Worm (Caenorhabditis elegans) whole organism, young adult: Measurements from ENCODE around the gene fbxa-194.

Experiments used
- B0261.1 ChIP-seq: sonication (generic microtip); optimal IDR thresholded peaks from 2 replicates; lab custom pipeline; 2016; ENCODE audit warnings: mild to moderate bottlenecking, missing genetic modification characterization, moderate library complexity, missing compliant biosample characterization
- F23B12.7 ChIP-seq: sonication (generic microtip); optimal IDR thresholded peaks from 2 replicates; lab custom pipeline; 2017; ENCODE audit warnings: missing genetic modification characterization, mild to moderate bottlenecking, missing compliant biosample characterization, antibody characterized with exemption, moderate library complexity; ENCODE audit not compliant: insufficient read depth
- F33H1.4 ChIP-seq: fragments of 200-800 bp; sonication (Bioruptor generic); IDR thresholded peaks from 2 replicates; pipeline ENCODE4 v1.3.6; 2022; ENCODE audit warnings: missing genetic modification reagents, missing genetic modification characterization, missing compliant biosample characterization
- F55B11.4 ChIP-seq: sonication (generic microtip); optimal IDR thresholded peaks from 2 replicates; lab custom pipeline; 2016; ENCODE audit warnings: missing compliant biosample characterization, missing genetic modification characterization, borderline replicate concordance; ENCODE audit not compliant: insufficient read depth
- F57A8.1 ChIP-seq: fragments of 200-800 bp; sonication (Bioruptor generic); optimal IDR thresholded peaks from 2 replicates; lab custom pipeline; 2018; ENCODE audit warnings: mild to moderate bottlenecking, missing genetic modification characterization, moderate library complexity, missing compliant biosample characterization
- Y67H2A.10 ChIP-seq: fragments of 200-800 bp; sonication (Bioruptor generic); conservative IDR thresholded peaks from 2 replicates; pipeline ENCODE4 v1.3.6; 2022; ENCODE audit warnings: missing genetic modification reagents, missing genetic modification characterization, missing compliant biosample characterization
- ama-1 ChIP-seq, 3 experiments: fragments of 150-350 bp in 1 of 3; sonication (generic microtip) in 2 of 3; optimal IDR thresholded peaks; 2 replicates each; lab custom pipeline; 2014 to 2018; ENCODE audit warnings: missing biosample characterization in 2 of 3, missing genetic modification characterization in 2 of 3, missing genetic modification reagents in 2 of 3
- attf-6 ChIP-seq: fragments of 200-800 bp; sonication (Bioruptor generic); IDR thresholded peaks from 2 replicates; pipeline ENCODE4 v1.3.6; 2022; ENCODE audit warnings: missing genetic modification reagents, missing genetic modification characterization, missing compliant biosample characterization
- bed-1 ChIP-seq: fragments of 200-800 bp; sonication (Bioruptor generic); IDR thresholded peaks from 2 replicates; pipeline ENCODE4 v1.3.6; 2022; ENCODE audit warnings: missing genetic modification reagents, missing genetic modification characterization, missing compliant biosample characterization
- ceh-40 ChIP-seq: fragments of 200-800 bp; sonication (Bioruptor generic); IDR thresholded peaks from 2 replicates; pipeline ENCODE4 v1.3.6; 2022; ENCODE audit warnings: missing genetic modification characterization, missing compliant biosample characterization
- chd-7 ChIP-seq: sonication (generic microtip); optimal IDR thresholded peaks from 2 replicates; lab custom pipeline; 2016; ENCODE audit warnings: mild to moderate bottlenecking, missing genetic modification characterization, moderate library complexity, missing compliant biosample characterization
- dox-1 ChIP-seq: fragments of 200-800 bp; sonication (Bioruptor generic); IDR thresholded peaks from 2 replicates; pipeline ENCODE4 v1.3.6; 2022; ENCODE audit warnings: missing genetic modification reagents, missing genetic modification characterization, missing compliant biosample characterization
- egl-44 ChIP-seq: fragments of 200-800 bp; sonication (Bioruptor generic); IDR thresholded peaks from 2 replicates; pipeline ENCODE4 v1.3.6; 2022; ENCODE audit warnings: missing genetic modification reagents, missing genetic modification characterization, missing compliant biosample characterization
- egrh-3 ChIP-seq: fragments of 200-800 bp; sonication (Bioruptor generic); IDR thresholded peaks from 2 replicates; pipeline ENCODE4 v1.3.6; 2022; ENCODE audit warnings: missing genetic modification reagents, missing genetic modification characterization, missing compliant biosample characterization
- gei-17 ChIP-seq: fragments of 200-800 bp; sonication (Bioruptor generic); optimal IDR thresholded peaks from 2 replicates; lab custom pipeline; 2018; ENCODE audit warnings: mild to moderate bottlenecking, missing genetic modification characterization, missing compliant biosample characterization
- him-1 ChIP-seq: sonication (generic microtip); optimal IDR thresholded peaks from 2 replicates; lab custom pipeline; 2016; ENCODE audit warnings: missing genotype, missing genetic modification reagents, missing genetic modification characterization, missing compliant biosample characterization
- hlh-26 ChIP-seq: fragments of 200-800 bp; sonication (Bioruptor generic); conservative IDR thresholded peaks from 2 replicates; pipeline ENCODE4 v1.3.6; 2022; ENCODE audit warnings: missing genetic modification reagents, missing genetic modification characterization, missing compliant biosample characterization
- hmg-1.2 ChIP-seq: fragments of 200-800 bp; sonication (Bioruptor generic); IDR thresholded peaks from 2 replicates; pipeline ENCODE4 v1.3.6; 2022; ENCODE audit warnings: missing genetic modification reagents, missing genetic modification characterization, missing compliant biosample characterization
- hrde-1 ChIP-seq: sonication (generic microtip); optimal IDR thresholded peaks from 2 replicates; lab custom pipeline; 2016; ENCODE audit warnings: missing genetic modification characterization, mild to moderate bottlenecking, missing compliant biosample characterization, moderate library complexity, missing genotype, missing genetic modification reagents, borderline replicate concordance
- madf-6 ChIP-seq: fragments of 200-800 bp; sonication (Bioruptor generic); IDR thresholded peaks from 2 replicates; pipeline ENCODE4 v1.3.6; 2022; ENCODE audit warnings: missing genetic modification reagents, missing genetic modification characterization, missing compliant biosample characterization
- madf-8 ChIP-seq: fragments of 200-800 bp; sonication (Bioruptor generic); conservative IDR thresholded peaks from 2 replicates; pipeline ENCODE4 v1.3.6; 2022; ENCODE audit warnings: missing genetic modification reagents, missing genetic modification characterization, missing compliant biosample characterization
- mel-28 ChIP-seq: sonication (generic microtip); optimal IDR thresholded peaks from 2 replicates; lab custom pipeline; 2016; ENCODE audit warnings: borderline replicate concordance, mild to moderate bottlenecking, missing genetic modification characterization, missing compliant biosample characterization
- mes-4 ChIP-seq: sonication (generic microtip); optimal IDR thresholded peaks from 2 replicates; lab custom pipeline; 2016; ENCODE audit warnings: missing genotype, missing genetic modification characterization, missing compliant biosample characterization
- mxl-1 ChIP-seq: sonication (generic microtip); optimal IDR thresholded peaks from 2 replicates; lab custom pipeline; 2016; ENCODE audit warnings: missing genetic modification characterization, missing compliant biosample characterization
- nfya-2 ChIP-seq: fragments of 200-800 bp; sonication (Bioruptor generic); IDR thresholded peaks from 2 replicates; pipeline ENCODE4 v1.3.6; 2022; ENCODE audit warnings: missing genetic modification reagents, missing genetic modification characterization, missing compliant biosample characterization
- nfyb-1 ChIP-seq: fragments of 200-800 bp; sonication (Bioruptor generic); IDR thresholded peaks from 2 replicates; pipeline ENCODE4 v1.3.6; 2022; ENCODE audit warnings: missing genetic modification reagents, missing genetic modification characterization, missing compliant biosample characterization
- nhr-120 ChIP-seq: fragments of 200-800 bp; sonication (Bioruptor generic); IDR thresholded peaks from 2 replicates; pipeline ENCODE4 v1.3.6; 2022; ENCODE audit warnings: missing genetic modification characterization, missing compliant biosample characterization
- nhr-80 ChIP-seq: sonication (generic microtip); optimal IDR thresholded peaks from 2 replicates; lab custom pipeline; 2016; ENCODE audit warnings: missing genetic modification characterization, missing compliant biosample characterization
- pha-4 ChIP-seq: fragments of 150-350 bp; sonication (generic microtip); optimal IDR thresholded peaks from 2 replicates; lab custom pipeline; 2014; ENCODE audit warnings: missing biosample characterization, missing genetic modification reagents, missing genetic modification characterization
- snpc-3.4 ChIP-seq: sonication (generic microtip); optimal IDR thresholded peaks from 2 replicates; lab custom pipeline; 2017; ENCODE audit warnings: missing genetic modification characterization, mild to moderate bottlenecking, missing compliant biosample characterization, antibody characterized with exemption, moderate library complexity, missing genotype, missing genetic modification reagents
- sptf-2 ChIP-seq: fragments of 200-800 bp; sonication (Bioruptor generic); optimal IDR thresholded peaks from 2 replicates; lab custom pipeline; 2018; ENCODE audit warnings: mild to moderate bottlenecking, missing genetic modification characterization, missing compliant biosample characterization
- tbp1 ChIP-seq: fragments of 200-800 bp; sonication (Bioruptor generic); optimal IDR thresholded peaks from 2 replicates; lab custom pipeline; 2018; ENCODE audit warnings: mild to moderate bottlenecking, missing genetic modification characterization, missing compliant biosample characterization
- xnd-1 ChIP-seq: sonication (generic microtip); optimal IDR thresholded peaks from 2 replicates; lab custom pipeline; 2016; ENCODE audit warnings: missing genotype, missing genetic modification reagents, missing genetic modification characterization, missing compliant biosample characterization
- zfh-2 ChIP-seq: fragments of 200-800 bp; sonication (Bioruptor generic); conservative IDR thresholded peaks from 2 replicates; pipeline ENCODE4 v1.3.6; 2022; ENCODE audit warnings: missing genetic modification reagents, missing genetic modification characterization, missing compliant biosample characterization
- ztf-28 ChIP-seq: fragments of 200-800 bp; sonication (Bioruptor generic); IDR thresholded peaks from 2 replicates; pipeline ENCODE4 v1.3.6; 2022; ENCODE audit warnings: missing genetic modification reagents, missing genetic modification characterization, missing compliant biosample characterization

The fbxa-194 gene

ce11 chrV:19759282-19759681 lies 19.2 kb downstream of the fbxa-194 start (continued):
- TF ChIP-seq xnd-1 (no peak), F23B12.7 (no peak), hmg-1.2 (no peak), snpc-3.4 (tag; lab: Kevin White, UChicago) (no peak), F33H1.4 (GFP tag; lab: Robert Waterston, UW) (no peak), bed-1 (GFP tag; lab: Robert Waterston, UW) (no peak), gei-17 (GFP tag; lab: Kevin White, UChicago) (no peak), pha-4 (no peak), hrde-1 (tag; lab: Kevin White, UChicago) (no peak), madf-6 (no peak), mel-28 (no peak), nhr-120 (GFP tag; lab: Robert Waterston, UW) (no peak)

DNA sequence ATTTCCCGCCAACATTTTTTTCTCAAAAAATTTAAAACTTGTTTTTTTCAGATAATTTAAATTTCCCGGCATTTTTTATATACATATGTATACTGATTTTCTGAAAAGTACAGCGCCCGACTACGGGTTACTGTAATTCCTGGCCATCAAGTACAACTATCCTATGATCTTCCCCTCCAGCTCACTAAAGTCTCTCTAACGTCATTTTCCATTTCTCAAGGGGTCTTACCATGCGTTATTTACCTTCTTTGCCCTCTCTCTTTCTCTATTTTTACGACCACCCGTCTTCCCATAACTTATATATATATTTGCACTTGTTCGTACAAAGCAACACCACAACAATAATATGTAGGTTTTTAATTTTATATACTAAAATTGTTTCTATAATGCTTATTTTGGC lies 22.3 kb downstream of the fbxa-194 start, which contains the start of gene W04E12.9:
TSS of gene W04E12.9 (plus strand) at position 301 of the 400 bp plus-strand sequence.
- TF ChIP-seq xnd-1 (no peak), madf-6 (no peak), nhr-120 (GFP tag; lab: Robert Waterston, UW) (no peak)

DNA sequence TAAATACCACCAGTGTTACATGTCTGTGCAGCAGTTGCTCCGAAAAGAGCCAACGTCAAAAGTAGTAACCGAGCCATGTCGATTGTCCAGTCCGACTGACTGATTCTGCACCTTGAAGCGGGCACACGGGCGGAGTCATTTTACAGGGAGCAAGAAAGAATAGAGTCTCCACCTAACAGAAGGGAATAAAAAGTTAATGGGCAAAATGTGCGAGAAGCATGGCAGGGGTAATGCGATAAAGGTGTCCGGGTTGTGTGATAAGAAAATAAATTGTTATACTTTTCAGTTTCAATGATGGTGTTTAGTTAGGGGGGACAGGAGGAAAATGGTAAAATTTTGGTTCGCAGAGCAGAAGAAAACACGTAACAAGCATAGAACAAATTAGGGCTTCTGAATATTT lies 23.2 kb downstream of the fbxa-194 start, which contains the start of gene clec-50:
TSS of gene clec-50 (minus strand) at position 109 of the 400 bp plus-strand sequence.
- peak; percentile 49 for TF ChIP-seq dox-1 (GFP tag; lab: Robert Waterston, UW)
- peak; percentile 95 for TF ChIP-seq nhr-80 (tag; lab: Kevin White, UChicago)
- no peak for TF ChIP-seq ztf-28 (GFP tag; lab: Robert Waterston, UW)

ce11 chrV:19754331-19754730 lies 24.2 kb downstream of the fbxa-194 start:
- TF ChIP-seq egrh-3 (GFP tag; lab: Robert Waterston, UW) (no peak), nhr-80 (tag; lab: Kevin White, UChicago) (peak; percentile 32)
- TF ChIP-seq, all 124 proteins: peak for 1

ce11 chrV:19752879-19753278 lies 25.6 kb downstream of the fbxa-194 start:
- TF ChIP-seq hlh-26 (GFP tag; lab: Robert Waterston, UW): no peak
- no peak for TF ChIP-seq egl-44 (GFP tag; lab: Robert Waterston, UW)
- TF ChIP-seq zfh-2 (GFP tag; lab: Robert Waterston, UW): peak; percentile 71; the same call in 1 of the 2 replicates
- TF ChIP-seq chd-7 (tag; lab: Kevin White, UChicago): no peak

DNA sequence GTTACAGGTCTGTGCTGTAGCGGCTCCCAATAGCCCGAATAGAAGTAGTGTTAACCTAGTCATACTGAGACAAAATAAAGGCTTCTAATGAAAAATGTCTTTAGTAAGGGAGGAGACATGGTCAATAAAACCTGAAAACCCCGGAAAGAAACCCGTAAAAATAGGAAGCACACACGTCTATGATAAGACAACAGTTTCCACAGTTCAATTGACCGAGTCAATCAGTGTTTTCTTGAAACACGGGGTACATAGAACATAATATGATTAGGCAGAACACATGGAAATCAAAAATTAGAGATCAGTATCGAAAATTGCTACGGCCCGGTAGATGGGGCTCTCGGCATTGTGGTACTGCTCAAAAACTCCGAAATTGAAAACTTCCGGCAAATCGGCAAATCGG lies 27.4 kb downstream of the fbxa-194 start, which contains the start of gene clec-49:
TSS of gene clec-49 (minus strand) at position 103 of the 400 bp plus-strand sequence.
- no peak for TF ChIP-seq tbp1
- no peak for TF ChIP-seq F57A8.1 (GFP tag; lab: Kevin White, UChicago)
- TF ChIP-seq nhr-80 (tag; lab: Kevin White, UChicago): peak; percentile 72
- no peak for TF ChIP-seq nfya-2

- TF ChIP-seq attf-6 (GFP tag; lab: Robert Waterston, UW): no peak
- TF ChIP-seq Y67H2A.10 (GFP tag; lab: Robert Waterston, UW): no peak
- TF ChIP-seq nfyb-1 (GFP tag; lab: Robert Waterston, UW): no peak
- TF ChIP-seq ceh-40 (GFP tag; lab: Robert Waterston, UW): no peak
- no peak for TF ChIP-seq mxl-1 (tag; lab: Kevin White, UChicago)
- no peak for TF ChIP-seq sptf-2 (GFP tag; lab: Kevin White, UChicago)
- TF ChIP-seq F55B11.4 (tag; lab: Kevin White, UChicago): no peak
- TF ChIP-seq ama-1 (optimal IDR thresholded peaks at IDR 0.05; lab: Kevin White, UChicago): no peak
- no peak for TF ChIP-seq ama-1 (GFP tag; optimal IDR thresholded peaks at IDR 0.05; lab: Kevin White, UChicago)
- no peak for TF ChIP-seq xnd-1
- TF ChIP-seq B0261.1 (tag; lab: Kevin White, UChicago): no peak
- TF ChIP-seq him-1 (tag; lab: Kevin White, UChicago): no peak
- TF ChIP-seq mes-4 (tag; lab: Kevin White, UChicago): no peak
- no peak for TF ChIP-seq madf-8 (GFP tag; lab: Robert Waterston, UW)
These were observed 31.4 kb downstream of the fbxa-194 start for ce11 chrV:19747144-19747543.
